Worm (Caenorhabditis elegans) whole organism, mixed stage, embryonic: Measurements from ENCODE around the gene grl-15.

ENCODE experiments used
- M03D4.4 ChIP-seq: sonication (generic microtip); optimal IDR thresholded peaks from 2 replicates; lab custom pipeline; 2017; ENCODE audit warnings: mild to moderate bottlenecking, missing genetic modification characterization, missing compliant biosample characterization
- bed-3 ChIP-seq: fragments of 200-800 bp; sonication (Bioruptor generic); optimal IDR thresholded peaks from 3 replicates; lab custom pipeline; 2018; ENCODE audit warnings: mild to moderate bottlenecking, missing genetic modification characterization, moderate library complexity, missing compliant biosample characterization
- blmp-1 ChIP-seq: fragments of 150-350 bp; optimal IDR thresholded peaks from 2 replicates; lab custom pipeline; 2014; ENCODE audit warnings: missing biosample characterization, missing genetic modification characterization
- ceh-39 ChIP-seq: fragments of 150-350 bp; optimal IDR thresholded peaks from 2 replicates; lab custom pipeline; 2014; ENCODE audit warnings: missing biosample characterization, missing genetic modification characterization
- ceh-43 ChIP-seq: fragments of 200-800 bp; sonication (Bioruptor generic); optimal IDR thresholded peaks from 2 replicates; lab custom pipeline; 2018; ENCODE audit warnings: mild to moderate bottlenecking, missing genetic modification characterization, moderate library complexity, missing compliant biosample characterization
- ceh-83 ChIP-seq: fragments of 200-800 bp; sonication (Bioruptor generic); optimal IDR thresholded peaks from 2 replicates; lab custom pipeline; 2018; ENCODE audit warnings: mild to moderate bottlenecking, missing genetic modification characterization, missing compliant biosample characterization
- ces-1 ChIP-seq: fragments of 150-350 bp; optimal IDR thresholded peaks from 2 replicates; lab custom pipeline; 2014; ENCODE audit warnings: missing biosample characterization, missing genetic modification reagents, missing genetic modification characterization
- cnd-1 ChIP-seq: fragments of 200-800 bp; sonication (Bioruptor generic); optimal IDR thresholded peaks from 2 replicates; lab custom pipeline; 2018; ENCODE audit warnings: mild to moderate bottlenecking, missing genetic modification characterization, missing compliant biosample characterization
- drap-1 ChIP-seq: fragments of 200-800 bp; sonication (Bioruptor generic); optimal IDR thresholded peaks from 3 replicates; lab custom pipeline; 2018; ENCODE audit warnings: mild to moderate bottlenecking, missing genetic modification characterization, missing compliant biosample characterization
- elt-1 ChIP-seq: sonication (generic microtip); optimal IDR thresholded peaks from 2 replicates; lab custom pipeline; 2017; ENCODE audit warnings: missing genetic modification characterization, mild to moderate bottlenecking, missing compliant biosample characterization, antibody characterized with exemption, moderate library complexity, borderline replicate concordance; ENCODE audit not compliant: insufficient read depth
- elt-3 ChIP-seq: fragments of 150-350 bp; optimal IDR thresholded peaks from 2 replicates; lab custom pipeline; 2014; ENCODE audit warnings: missing biosample characterization, missing genetic modification characterization
- flh-1 ChIP-seq: fragments of 200-800 bp; sonication (Bioruptor generic); optimal IDR thresholded peaks from 2 replicates; lab custom pipeline; 2018; ENCODE audit warnings: mild to moderate bottlenecking, missing genetic modification characterization, moderate library complexity, missing compliant biosample characterization
- ham-2 ChIP-seq: fragments of 200-800 bp; sonication (Bioruptor generic); optimal IDR thresholded peaks from 2 replicates; lab custom pipeline; 2018; ENCODE audit warnings: mild to moderate bottlenecking, missing genetic modification characterization, missing compliant biosample characterization
- hlh-1 ChIP-seq: fragments of 150-350 bp; optimal IDR thresholded peaks from 2 replicates; lab custom pipeline; 2014; ENCODE audit warnings: missing biosample characterization, missing genetic modification reagents, missing genetic modification characterization
- lin-13 ChIP-seq: fragments of 150-350 bp; optimal IDR thresholded peaks from 2 replicates; lab custom pipeline; 2014; ENCODE audit warnings: missing biosample characterization, missing genetic modification characterization
- lin-32 ChIP-seq: fragments of 200-800 bp; sonication (Bioruptor generic); optimal IDR thresholded peaks from 2 replicates; lab custom pipeline; 2018; ENCODE audit warnings: mild to moderate bottlenecking, missing genetic modification characterization, missing compliant biosample characterization
- lsy-2 ChIP-seq: fragments of 150-350 bp; optimal IDR thresholded peaks from 2 replicates; lab custom pipeline; 2014; ENCODE audit warnings: missing biosample characterization, missing genetic modification characterization
- mep-1 ChIP-seq: fragments of 150-350 bp; optimal IDR thresholded peaks from 2 replicates; lab custom pipeline; 2017; ENCODE audit warnings: missing biosample characterization, missing genetic modification reagents, missing genetic modification characterization, inconsistent platforms
- mls-2 ChIP-seq: sonication (generic microtip); optimal IDR thresholded peaks from 2 replicates; lab custom pipeline; 2016; ENCODE audit warnings: mild to moderate bottlenecking, missing genetic modification characterization, moderate library complexity, missing compliant biosample characterization
- nhr-237 ChIP-seq: fragments of 150-350 bp; optimal IDR thresholded peaks from 2 replicates; lab custom pipeline; 2014; ENCODE audit warnings: missing biosample characterization, missing genetic modification characterization
- nhr-28 ChIP-seq: fragments of 150-350 bp; optimal IDR thresholded peaks from 2 replicates; lab custom pipeline; 2014; ENCODE audit warnings: missing biosample characterization, missing genetic modification characterization
- nhr-76 ChIP-seq: sonication (generic microtip); optimal IDR thresholded peaks from 2 replicates; lab custom pipeline; 2017; ENCODE audit warnings: missing biosample characterization, missing genetic modification characterization
- pha-4 ChIP-seq: fragments of 150-350 bp; optimal IDR thresholded peaks from 2 replicates; lab custom pipeline; 2018; ENCODE audit warnings: missing biosample characterization, missing genetic modification reagents, missing genetic modification characterization
- sem-2 ChIP-seq: fragments of 200-800 bp; sonication (Bioruptor generic); optimal IDR thresholded peaks from 2 replicates; lab custom pipeline; 2018; ENCODE audit warnings: mild to moderate bottlenecking, missing genetic modification characterization, missing compliant biosample characterization
- snpc-4 ChIP-seq: fragments of 150-350 bp; optimal IDR thresholded peaks from 2 replicates; lab custom pipeline; 2014; ENCODE audit warnings: missing biosample characterization, missing genetic modification characterization
- sptf-1 ChIP-seq: sonication (generic microtip); optimal IDR thresholded peaks from 2 replicates; lab custom pipeline; 2017; ENCODE audit warnings: mild to moderate bottlenecking, missing genetic modification characterization, moderate library complexity, missing compliant biosample characterization
- tbx-8 ChIP-seq: fragments of 200-800 bp; sonication (Bioruptor generic); optimal IDR thresholded peaks from 2 replicates; lab custom pipeline; 2018; ENCODE audit warnings: mild to moderate bottlenecking, missing genetic modification characterization, moderate library complexity, missing compliant biosample characterization
- unc-39 ChIP-seq: fragments of 150-350 bp; optimal IDR thresholded peaks from 2 replicates; lab custom pipeline; 2014; ENCODE audit warnings: missing biosample characterization, missing genetic modification characterization
- unc-62 ChIP-seq: fragments of 150-350 bp; optimal IDR thresholded peaks from 2 replicates; lab custom pipeline; 2014; ENCODE audit warnings: missing biosample characterization, missing genetic modification reagents, missing genetic modification characterization
- zip-8 ChIP-seq: fragments of 150-350 bp; optimal IDR thresholded peaks from 2 replicates; lab custom pipeline; 2014; ENCODE audit warnings: missing biosample characterization, missing genetic modification characterization
- ztf-11 ChIP-seq: fragments of 150-350 bp; optimal IDR thresholded peaks from 2 replicates; lab custom pipeline; 2014; ENCODE audit warnings: missing biosample characterization, missing genetic modification characterization

grl-15 gene

DNA sequence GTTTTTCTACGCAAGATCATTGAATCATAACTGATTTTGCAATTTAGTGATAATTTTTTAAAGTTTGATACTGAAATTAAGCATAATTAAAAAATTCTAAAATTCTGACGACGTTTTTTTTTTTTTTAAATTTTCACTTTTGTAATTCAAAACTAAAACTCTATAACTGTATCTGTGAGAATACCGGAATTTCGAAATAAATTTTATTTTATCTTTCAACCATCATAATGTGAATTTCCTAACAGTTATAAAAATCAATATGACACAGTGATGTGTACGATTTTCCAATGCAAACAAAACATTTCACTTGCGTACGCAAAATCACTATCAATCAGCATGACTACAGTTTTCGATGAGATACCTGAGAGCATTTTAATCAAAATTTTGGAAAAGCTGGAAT is at the start of gene grl-15, which contains the start of gene fbxa-89:
Gene grl-15 (minus strand): TSS at position 101 of the 400 bp plus-strand sequence.
Gene fbxa-89 (plus strand): TSS at position 271 of the 400 bp plus-strand sequence.
- no peak for TF ChIP-seq tbx-8
- no peak for TF ChIP-seq bed-3
- no peak for TF ChIP-seq ceh-43
- no peak for TF ChIP-seq zip-8
- TF ChIP-seq ham-2 (GFP tag; lab: Kevin White, UChicago) = no peak
- no peak for TF ChIP-seq sem-2 (GFP tag; lab: Kevin White, UChicago)
- no peak for TF ChIP-seq ceh-83 (GFP tag; lab: Kevin White, UChicago)
- TF ChIP-seq flh-1 (GFP tag; lab: Kevin White, UChicago) = no peak
- TF ChIP-seq pha-4 (tag; lab: Kevin White, UChicago) = no peak
- TF ChIP-seq ceh-39 (tag; lab: Kevin White, UChicago) = no peak
- TF ChIP-seq lin-32 = no peak
- TF ChIP-seq ces-1 = no peak
- no peak for TF ChIP-seq cnd-1 (tag; lab: Kevin White, UChicago)
- TF ChIP-seq elt-1 (tag; lab: Kevin White, UChicago) = no peak
- TF ChIP-seq nhr-76 (tag; lab: Kevin White, UChicago) = no peak

DNA sequence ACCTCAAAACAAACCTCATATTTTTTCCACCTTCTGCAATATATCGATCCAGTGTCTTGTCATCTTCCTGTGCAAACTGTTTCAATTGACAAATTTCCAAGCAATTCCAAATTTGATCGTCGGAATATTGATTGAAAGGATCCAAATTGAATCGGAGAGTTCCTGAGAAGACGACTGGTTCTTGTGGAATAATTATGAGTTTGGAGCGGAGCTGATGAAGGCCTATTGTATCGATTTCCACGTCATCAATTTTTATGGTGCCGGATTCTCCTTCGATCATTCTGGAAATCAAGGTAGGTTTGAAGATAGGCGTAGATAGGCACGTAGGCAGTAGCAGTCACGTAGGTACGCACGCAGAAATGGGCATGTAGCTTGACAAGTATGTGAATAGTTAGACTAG is 48.3 kb upstream of the grl-15 start:
- TF ChIP-seq mep-1 (no peak), elt-3 (no peak), lsy-2 (tag; lab: Kevin White, UChicago) (no peak), ham-2 (GFP tag; lab: Kevin White, UChicago) (no peak), bed-3 (no peak), ceh-39 (tag; lab: Kevin White, UChicago) (no peak), ceh-43 (no peak), tbx-8 (no peak), unc-39 (tag; lab: Kevin White, UChicago) (no peak), M03D4.4 (tag; lab: Kevin White, UChicago) (no peak), ztf-11 (tag; lab: Kevin White, UChicago) (no peak), ceh-83 (GFP tag; lab: Kevin White, UChicago) (no peak)

DNA sequence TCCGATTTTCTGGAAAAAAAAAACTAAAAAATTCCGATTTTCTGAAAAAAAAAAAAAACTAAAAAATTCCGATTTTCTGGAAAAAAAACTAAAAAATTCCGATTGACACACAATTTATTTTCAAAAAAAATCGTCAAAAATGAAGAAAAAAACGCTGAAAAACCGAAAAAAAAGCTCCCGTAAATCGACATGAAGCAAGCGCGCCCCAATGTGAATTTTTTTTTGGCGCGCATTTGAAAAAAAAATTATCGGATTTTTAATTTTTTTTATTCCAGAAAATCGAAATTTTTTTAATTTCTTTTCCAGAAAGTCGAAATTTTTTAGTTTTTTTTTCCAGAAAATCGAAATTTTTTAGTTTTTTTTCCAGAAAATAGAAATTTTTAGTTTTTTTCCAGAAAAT is 43.0 kb upstream of the grl-15 start:
- TF ChIP-seq cnd-1 (tag; lab: Kevin White, UChicago) = no peak
- TF ChIP-seq pha-4 (tag; lab: Kevin White, UChicago) = no peak
- no peak for TF ChIP-seq hlh-1
- no peak for TF ChIP-seq snpc-4 (tag; lab: Kevin White, UChicago)
- TF ChIP-seq lin-32 = no peak
- no peak for TF ChIP-seq lsy-2 (tag; lab: Kevin White, UChicago)
- no peak for TF ChIP-seq nhr-28 (tag; lab: Kevin White, UChicago)
- no peak for TF ChIP-seq ces-1
- no peak for TF ChIP-seq sem-2 (GFP tag; lab: Kevin White, UChicago)
- no peak for TF ChIP-seq mls-2 (tag; lab: Kevin White, UChicago)
- TF ChIP-seq nhr-237 (tag; lab: Kevin White, UChicago) = no peak
- TF ChIP-seq zip-8 = no peak
- no peak for TF ChIP-seq elt-1 (tag; lab: Kevin White, UChicago)
- no peak for TF ChIP-seq blmp-1 (tag; lab: Kevin White, UChicago)
- no peak for TF ChIP-seq M03D4.4 (tag; lab: Kevin White, UChicago)
- TF ChIP-seq unc-62 (GFP tag; lab: Kevin White, UChicago) = no peak

DNA sequence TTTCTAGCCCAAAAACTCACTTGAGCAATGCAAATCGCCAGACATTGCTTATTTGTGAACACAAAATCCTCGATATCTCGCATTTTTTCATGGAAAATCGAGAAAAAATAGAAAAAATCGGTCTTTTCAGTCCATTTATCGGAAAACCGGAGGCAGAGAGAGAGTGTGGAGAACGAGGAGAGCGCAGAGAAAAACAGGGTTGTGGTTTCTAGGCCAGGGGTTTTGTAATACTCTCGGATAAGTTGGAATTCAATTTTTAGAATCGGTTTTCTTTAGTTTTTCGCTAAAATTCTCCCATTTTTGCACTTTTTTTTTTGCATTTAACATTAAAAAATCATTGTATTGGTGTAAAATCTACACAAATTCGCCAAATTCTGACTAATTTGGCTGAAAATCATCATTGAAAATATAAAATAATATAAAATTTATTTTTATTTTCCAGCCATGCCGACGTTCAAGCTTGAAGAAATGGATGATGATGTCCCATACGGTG is 37.8 kb upstream of the grl-15 start, which contains the start of the genes Y75B8A.24 and Y75B8A.25:
Gene Y75B8A.24 (minus strand): TSS at position 155 of the 493 bp plus-strand sequence.
Gene Y75B8A.25 (plus strand): TSS at position 443 of the 493 bp plus-strand sequence.
- TF ChIP-seq lin-13 (tag; lab: Kevin White, UChicago) (peak; percentile 42), sem-2 (GFP tag; lab: Kevin White, UChicago) (no peak), ces-1 (peak; percentile 76), drap-1 (no peak), elt-1 (tag; lab: Kevin White, UChicago) (no peak), sptf-1 (no peak), ham-2 (GFP tag; lab: Kevin White, UChicago) (no peak), elt-3 (no peak), ceh-39 (tag; lab: Kevin White, UChicago) (peak; percentile 71), snpc-4 (tag; lab: Kevin White, UChicago) (no peak), lsy-2 (tag; lab: Kevin White, UChicago) (peak; percentile 19)
- TF ChIP-seq, all 35 proteins: peak for 4
